Fruit fly (Drosophila melanogaster) whole organism, prepupa: ENCODE data around the gene larp.

Experiments used
- CG10669 ChIP-seq: fragments of 200-800 bp; sonication (Bioruptor generic); optimal IDR thresholded peaks from 3 replicates; lab custom pipeline; 2018; ENCODE audit warnings: missing biosample characterization, mild to moderate bottlenecking, missing genetic modification characterization, moderate library complexity
- CG6163 ChIP-seq: fragments of 200-800 bp; sonication (Bioruptor generic); IDR thresholded peaks from 3 replicates; pipeline ENCODE4 v1.3.6; 2022; ENCODE audit warnings: missing biosample characterization, missing genetic modification characterization
- Ets21C ChIP-seq: fragments of 200-800 bp; sonication (Bioruptor generic); optimal IDR thresholded peaks from 3 replicates; lab custom pipeline; 2016; ENCODE audit warnings: missing biosample characterization, missing genetic modification characterization
- Hr38 ChIP-seq: sonication (Bioruptor generic); optimal IDR thresholded peaks from 2 replicates; lab custom pipeline; 2016; ENCODE audit warnings: missing biosample characterization, missing genetic modification characterization
- Hr39 ChIP-seq: fragments of 200-800 bp; sonication (Bioruptor generic); optimal IDR thresholded peaks from 2 replicates; lab custom pipeline; 2016; ENCODE audit warnings: missing biosample characterization, missing genetic modification characterization
- Lpt ChIP-seq: fragments of 200-800 bp; sonication (Bioruptor generic); optimal IDR thresholded peaks from 3 replicates; lab custom pipeline; 2016; ENCODE audit warnings: missing biosample characterization, missing genetic modification characterization
- esn ChIP-seq: fragments of 200-800 bp; sonication (Bioruptor generic); optimal IDR thresholded peaks from 2 replicates; lab custom pipeline; 2016; ENCODE audit warnings: missing biosample characterization, mild to moderate bottlenecking, missing genetic modification characterization, moderate library complexity
- fd85E ChIP-seq: fragments of 200-800 bp; sonication (Bioruptor generic); optimal IDR thresholded peaks from 3 replicates; lab custom pipeline; 2016; ENCODE audit warnings: missing biosample characterization, missing genetic modification characterization

DNA sequence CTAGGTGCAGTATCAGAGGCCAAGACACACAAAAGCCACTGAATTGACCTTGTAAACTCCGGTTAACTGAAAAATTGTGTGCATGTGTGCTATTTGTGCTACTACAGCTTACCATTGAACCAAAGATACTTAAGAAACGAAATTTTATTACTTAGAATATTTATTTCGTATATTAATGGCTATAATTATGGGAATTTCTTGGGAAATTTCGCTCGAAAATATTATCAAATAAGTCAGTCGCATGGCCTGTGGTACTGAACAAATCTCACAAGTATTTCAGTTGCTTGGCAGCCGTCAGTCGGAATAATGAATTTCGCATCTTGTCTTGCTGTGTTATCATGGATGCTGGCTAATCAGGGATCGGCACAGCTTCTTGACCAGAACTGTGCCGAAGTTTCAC lies 54.0 kb downstream of the larp start, which contains the start of gene CG34436:
- no peak for TF ChIP-seq Hr38 (GFP tag; lab: Kevin White, UChicago)
- TF ChIP-seq Ets21C (GFP tag; lab: Kevin White, UChicago), result no peak
- no peak for TF ChIP-seq CG10669 (GFP tag; lab: Kevin White, UChicago)
- TF ChIP-seq CG6163, result no peak
- TF ChIP-seq esn (GFP tag; lab: Kevin White, UChicago), result no peak
- TF ChIP-seq Lpt (GFP tag; lab: Kevin White, UChicago), result no peak
- TF ChIP-seq fd85E (GFP tag; lab: Kevin White, UChicago), result no peak
- TF ChIP-seq Hr39 (GFP tag; lab: Kevin White, UChicago), result no peak
